Worm (Caenorhabditis elegans) whole organism, young adult: ENCODE results near the gene T11G6.5.

ENCODE experiments used
- B0336.3 ChIP-seq: fragments of 200-800 bp; sonication (Bioruptor generic); IDR thresholded peaks from 2 replicates; pipeline ENCODE4 v1.3.6; 2022; ENCODE audit warnings: missing genetic modification characterization, missing compliant biosample characterization
- C06A6.2 ChIP-seq: fragments of 200-800 bp; sonication (Bioruptor generic); conservative IDR thresholded peaks from 2 replicates; pipeline ENCODE4 v1.3.6; 2022; ENCODE audit warnings: missing genetic modification characterization, missing compliant biosample characterization
- C17E4.6 ChIP-seq: fragments of 200-800 bp; sonication (Bioruptor generic); IDR thresholded peaks from 2 replicates; pipeline ENCODE4 v1.3.6; 2022; ENCODE audit warnings: missing genetic modification reagents, missing genetic modification characterization, missing compliant biosample characterization
- D2030.7 ChIP-seq: fragments of 200-800 bp; sonication (Bioruptor generic); IDR thresholded peaks from 2 replicates; pipeline ENCODE4 v1.3.6; 2022; ENCODE audit warnings: missing genetic modification reagents, missing genetic modification characterization, missing compliant biosample characterization
- F10E7.11 ChIP-seq: sonication (generic microtip); optimal IDR thresholded peaks from 2 replicates; lab custom pipeline; 2017; ENCODE audit warnings: mild to moderate bottlenecking, missing genetic modification characterization, moderate library complexity, missing compliant biosample characterization
- F23B12.7 ChIP-seq: sonication (generic microtip); optimal IDR thresholded peaks from 2 replicates; lab custom pipeline; 2017; ENCODE audit warnings: missing genetic modification characterization, mild to moderate bottlenecking, missing compliant biosample characterization, antibody characterized with exemption, moderate library complexity; ENCODE audit not compliant: insufficient read depth
- F33H1.4 ChIP-seq: fragments of 200-800 bp; sonication (Bioruptor generic); IDR thresholded peaks from 2 replicates; pipeline ENCODE4 v1.3.6; 2022; ENCODE audit warnings: missing genetic modification reagents, missing genetic modification characterization, missing compliant biosample characterization
- F57A8.1 ChIP-seq: fragments of 200-800 bp; sonication (Bioruptor generic); optimal IDR thresholded peaks from 2 replicates; lab custom pipeline; 2018; ENCODE audit warnings: mild to moderate bottlenecking, missing genetic modification characterization, moderate library complexity, missing compliant biosample characterization
- F57C9.4 ChIP-seq: sonication (generic microtip); optimal IDR thresholded peaks from 2 replicates; lab custom pipeline; 2017; ENCODE audit warnings: mild to moderate bottlenecking, missing genetic modification characterization, missing compliant biosample characterization
- T07F8.4 ChIP-seq: sonication (generic microtip); optimal IDR thresholded peaks from 2 replicates; lab custom pipeline; 2016; ENCODE audit warnings: mild to moderate bottlenecking, missing genetic modification characterization, moderate library complexity, missing compliant biosample characterization
- ama-1 ChIP-seq, 3 experiments: fragments of 150-350 bp in 1 of 3; sonication (generic microtip) in 2 of 3; optimal IDR thresholded peaks; 2 replicates each; lab custom pipeline; 2014 to 2018; ENCODE audit warnings: missing biosample characterization in 2 of 3, missing genetic modification characterization in 2 of 3, missing genetic modification reagents in 2 of 3
- athp-1 ChIP-seq: sonication (generic microtip); optimal IDR thresholded peaks from 2 replicates; lab custom pipeline; 2017; ENCODE audit warnings: mild to moderate bottlenecking, missing genetic modification characterization, missing compliant biosample characterization
- attf-5 ChIP-seq: fragments of 200-800 bp; sonication (Bioruptor generic); optimal IDR thresholded peaks from 2 replicates; lab custom pipeline; 2018; ENCODE audit warnings: mild to moderate bottlenecking, missing genetic modification characterization, missing compliant biosample characterization
- bed-1 ChIP-seq: fragments of 200-800 bp; sonication (Bioruptor generic); IDR thresholded peaks from 2 replicates; pipeline ENCODE4 v1.3.6; 2022; ENCODE audit warnings: missing genetic modification reagents, missing genetic modification characterization, missing compliant biosample characterization
- ceh-100 ChIP-seq: fragments of 200-800 bp; sonication (Bioruptor generic); IDR thresholded peaks from 2 replicates; pipeline ENCODE4 v1.3.6; 2022; ENCODE audit warnings: missing genetic modification reagents, missing genetic modification characterization, missing compliant biosample characterization
- ceh-27 ChIP-seq: fragments of 200-800 bp; sonication (Bioruptor generic); optimal IDR thresholded peaks from 2 replicates; lab custom pipeline; 2018; ENCODE audit warnings: mild to moderate bottlenecking, missing genetic modification characterization, moderate library complexity, missing compliant biosample characterization
- ceh-40 ChIP-seq: fragments of 200-800 bp; sonication (Bioruptor generic); IDR thresholded peaks from 2 replicates; pipeline ENCODE4 v1.3.6; 2022; ENCODE audit warnings: missing genetic modification characterization, missing compliant biosample characterization
- ceh-91 ChIP-seq: fragments of 200-800 bp; sonication (Bioruptor generic); IDR thresholded peaks from 2 replicates; pipeline ENCODE4 v1.3.6; 2022; ENCODE audit warnings: missing genetic modification reagents, missing genetic modification characterization, missing compliant biosample characterization
- dox-1 ChIP-seq: fragments of 200-800 bp; sonication (Bioruptor generic); IDR thresholded peaks from 2 replicates; pipeline ENCODE4 v1.3.6; 2022; ENCODE audit warnings: missing genetic modification reagents, missing genetic modification characterization, missing compliant biosample characterization
- dpl-1 ChIP-seq: fragments of 150-350 bp; optimal IDR thresholded peaks from 2 replicates; lab custom pipeline; 2014; ENCODE audit warnings: missing biosample characterization, missing genetic modification reagents, missing genetic modification characterization
- ets-4 ChIP-seq: fragments of 200-800 bp; sonication (Bioruptor generic); optimal IDR thresholded peaks from 2 replicates; lab custom pipeline; 2018; ENCODE audit warnings: mild to moderate bottlenecking, missing genetic modification characterization, missing compliant biosample characterization
- lin-35 ChIP-seq, 3 experiments: fragments of 150-350 bp in 2 of 3; sonication (generic microtip) in 1 of 3; optimal IDR thresholded peaks; 2 replicates each; lab custom pipeline; 2014 to 2018; ENCODE audit warnings: missing biosample characterization in 3 of 3, missing genetic modification characterization in 3 of 3, missing genetic modification reagents in 3 of 3
- lir-1 ChIP-seq: fragments of 200-800 bp; sonication (Bioruptor generic); conservative IDR thresholded peaks from 2 replicates; pipeline ENCODE4 v1.3.6; 2022; ENCODE audit warnings: missing genetic modification reagents, missing genetic modification characterization, missing compliant biosample characterization
- madf-8 ChIP-seq: fragments of 200-800 bp; sonication (Bioruptor generic); conservative IDR thresholded peaks from 2 replicates; pipeline ENCODE4 v1.3.6; 2022; ENCODE audit warnings: missing genetic modification reagents, missing genetic modification characterization, missing compliant biosample characterization
- mel-28 ChIP-seq: sonication (generic microtip); optimal IDR thresholded peaks from 2 replicates; lab custom pipeline; 2016; ENCODE audit warnings: borderline replicate concordance, mild to moderate bottlenecking, missing genetic modification characterization, missing compliant biosample characterization
- nfya-1 ChIP-seq: sonication (generic microtip); optimal IDR thresholded peaks from 2 replicates; lab custom pipeline; 2017; ENCODE audit warnings: antibody characterized with exemption, missing compliant biosample characterization, missing genetic modification characterization, borderline replicate concordance; ENCODE audit not compliant: insufficient read depth
- nfyb-1 ChIP-seq: fragments of 200-800 bp; sonication (Bioruptor generic); IDR thresholded peaks from 2 replicates; pipeline ENCODE4 v1.3.6; 2022; ENCODE audit warnings: missing genetic modification reagents, missing genetic modification characterization, missing compliant biosample characterization
- nhr-27 ChIP-seq: fragments of 200-800 bp; sonication (Bioruptor generic); optimal IDR thresholded peaks from 2 replicates; lab custom pipeline; 2018; ENCODE audit warnings: mild to moderate bottlenecking, missing genetic modification characterization, moderate library complexity, missing compliant biosample characterization
- rcor-1 ChIP-seq: fragments of 200-800 bp; sonication (Bioruptor generic); IDR thresholded peaks from 2 replicates; pipeline ENCODE4 v1.3.6; 2022; ENCODE audit warnings: missing genetic modification reagents, missing genetic modification characterization, missing compliant biosample characterization
- repo-1 ChIP-seq: sonication (generic microtip); optimal IDR thresholded peaks from 2 replicates; lab custom pipeline; 2017; ENCODE audit warnings: mild to moderate bottlenecking, missing genetic modification characterization, missing compliant biosample characterization
- sdz-38 ChIP-seq: sonication (generic microtip); optimal IDR thresholded peaks from 2 replicates; lab custom pipeline; 2016; ENCODE audit warnings: missing genotype, missing genetic modification characterization, missing compliant biosample characterization
- snpc-1.1 ChIP-seq: sonication (generic microtip); optimal IDR thresholded peaks from 2 replicates; lab custom pipeline; 2017; ENCODE audit warnings: missing genetic modification characterization, mild to moderate bottlenecking, missing compliant biosample characterization, antibody characterized with exemption, moderate library complexity, missing genotype, missing genetic modification reagents; ENCODE audit not compliant: insufficient read depth
- snpc-3.4 ChIP-seq: sonication (generic microtip); optimal IDR thresholded peaks from 2 replicates; lab custom pipeline; 2017; ENCODE audit warnings: missing genetic modification characterization, mild to moderate bottlenecking, missing compliant biosample characterization, antibody characterized with exemption, moderate library complexity, missing genotype, missing genetic modification reagents
- unc-62 ChIP-seq: fragments of 150-350 bp; optimal IDR thresholded peaks from 2 replicates; lab custom pipeline; 2014; ENCODE audit warnings: missing biosample characterization, missing genetic modification reagents, missing genetic modification characterization
- xnd-1 ChIP-seq: sonication (generic microtip); optimal IDR thresholded peaks from 2 replicates; lab custom pipeline; 2016; ENCODE audit warnings: missing genotype, missing genetic modification reagents, missing genetic modification characterization, missing compliant biosample characterization
- zfh-2 ChIP-seq: fragments of 200-800 bp; sonication (Bioruptor generic); conservative IDR thresholded peaks from 2 replicates; pipeline ENCODE4 v1.3.6; 2022; ENCODE audit warnings: missing genetic modification reagents, missing genetic modification characterization, missing compliant biosample characterization
- ztf-25 ChIP-seq: fragments of 200-800 bp; sonication (Bioruptor generic); IDR thresholded peaks from 2 replicates; pipeline ENCODE4 v1.3.6; 2022; ENCODE audit warnings: missing genetic modification reagents, missing genetic modification characterization, missing compliant biosample characterization
- ztf-28 ChIP-seq: fragments of 200-800 bp; sonication (Bioruptor generic); IDR thresholded peaks from 2 replicates; pipeline ENCODE4 v1.3.6; 2022; ENCODE audit warnings: missing genetic modification reagents, missing genetic modification characterization, missing compliant biosample characterization

T11G6.5 gene

DNA sequence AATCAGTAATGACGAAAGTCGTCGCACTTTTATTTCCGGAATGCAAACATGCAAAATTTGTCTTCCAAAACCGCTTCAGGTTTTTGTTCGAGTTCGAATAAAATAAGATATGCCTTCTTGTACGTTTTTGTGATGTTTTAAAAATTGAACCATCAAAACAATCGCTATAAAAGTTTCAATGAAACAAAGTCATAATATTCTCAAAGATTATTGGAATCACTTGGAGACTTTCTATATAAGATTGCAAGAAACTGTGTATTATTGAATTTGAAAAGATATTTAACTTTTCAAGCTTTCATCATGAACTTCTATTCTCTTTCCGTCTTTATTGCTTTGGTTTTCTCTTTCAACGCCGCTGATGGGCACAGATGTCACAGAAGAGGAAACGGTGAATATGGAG, 34.3 kb upstream of the T11G6.5 start, which contains the start of gene fipr-14:
Gene fipr-14, plus strand, starts transcription at position 301 of the 400 bp plus-strand sequence.
- TF ChIP-seq repo-1 (no peak), F57C9.4 (tag; lab: Kevin White, UChicago) (no peak), F57A8.1 (GFP tag; lab: Kevin White, UChicago) (no peak), ceh-27 (GFP tag; lab: Kevin White, UChicago) (no peak), nfyb-1 (GFP tag; lab: Robert Waterston, UW) (no peak), C06A6.2 (GFP tag; lab: Robert Waterston, UW) (no peak), dpl-1 (GFP tag; lab: Kevin White, UChicago) (no peak), ets-4 (GFP tag; lab: Kevin White, UChicago) (no peak), lin-35 (GFP tag; optimal IDR thresholded peaks at IDR 0.05; lab: Kevin White, UChicago) (no peak), nfya-1 (no peak), zfh-2 (GFP tag; lab: Robert Waterston, UW) (no peak)

DNA sequence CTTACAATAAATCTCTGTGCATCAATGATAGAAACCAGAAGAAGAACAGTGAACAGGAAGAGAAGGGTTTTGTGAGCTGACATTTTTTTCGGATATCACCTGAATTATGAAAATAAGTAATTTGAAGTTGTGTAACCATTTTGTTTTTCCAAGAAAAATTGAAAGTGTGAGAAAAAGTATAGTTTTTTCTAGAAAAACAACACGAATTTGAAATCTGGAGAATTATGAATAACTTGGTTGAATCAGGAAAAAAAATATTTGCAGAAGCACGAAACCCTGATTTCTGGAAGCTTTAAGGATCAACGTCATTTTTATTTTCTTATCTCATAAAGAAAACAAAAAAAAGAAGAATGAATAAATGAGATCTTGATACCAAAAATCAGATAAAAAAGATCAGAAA, 32.0 kb upstream of the T11G6.5 start, which contains the start of gene F13E9.12:
Gene F13E9.12, minus strand, starts transcription at position 101 of the 400 bp plus-strand sequence.
- TF ChIP-seq T07F8.4 (tag; lab: Kevin White, UChicago) (no peak), F33H1.4 (GFP tag; lab: Robert Waterston, UW) (no peak), nfyb-1 (GFP tag; lab: Robert Waterston, UW) (no peak), B0336.3 (GFP tag; lab: Robert Waterston, UW) (no peak), sdz-38 (no peak), ceh-91 (GFP tag; lab: Robert Waterston, UW) (no peak), athp-1 (tag; lab: Kevin White, UChicago) (no peak), C17E4.6 (GFP tag; lab: Robert Waterston, UW) (no peak), xnd-1 (tag; lab: Kevin White, UChicago) (no peak), dox-1 (GFP tag; lab: Robert Waterston, UW) (no peak), lin-35 (GFP tag; optimal IDR thresholded peaks at IDR 0.05; lab: Kevin White, UChicago) (no peak)

DNA sequence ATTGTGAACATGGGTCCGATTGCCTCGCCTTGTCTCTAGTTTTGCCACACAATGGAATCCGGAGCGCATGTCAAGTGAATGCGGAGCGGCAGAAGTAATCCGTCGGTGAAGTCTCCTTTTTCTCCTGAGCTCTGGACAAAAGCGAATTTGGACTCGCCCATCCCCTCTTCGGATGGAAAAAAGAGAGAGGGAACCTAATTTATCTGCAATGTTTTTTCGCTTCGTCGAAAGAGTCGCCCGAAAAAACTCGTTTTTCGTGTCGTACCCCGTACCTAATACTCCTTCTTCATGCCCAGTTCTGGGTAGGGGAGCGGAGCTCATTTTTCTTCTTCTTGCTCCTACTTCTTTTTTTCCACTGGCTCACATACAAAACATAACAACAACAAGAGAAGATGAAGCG, 27.6 kb upstream of the T11G6.5 start:
- TF ChIP-seq dpl-1 (GFP tag; lab: Kevin White, UChicago) (no peak), rcor-1 (GFP tag; lab: Robert Waterston, UW) (no peak), snpc-3.4 (tag; lab: Kevin White, UChicago) (no peak), ztf-28 (GFP tag; lab: Robert Waterston, UW) (no peak), lir-1 (no peak), ceh-100 (GFP tag; lab: Robert Waterston, UW) (no peak), bed-1 (GFP tag; lab: Robert Waterston, UW) (no peak), F23B12.7 (tag; lab: Kevin White, UChicago) (no peak), snpc-1.1 (tag; lab: Kevin White, UChicago) (no peak), nfya-1 (no peak), ztf-25 (GFP tag; lab: Robert Waterston, UW) (no peak), lin-35 (GFP tag; optimal IDR thresholded peaks at IDR 0.05; lab: Kevin White, UChicago) (no peak)

DNA sequence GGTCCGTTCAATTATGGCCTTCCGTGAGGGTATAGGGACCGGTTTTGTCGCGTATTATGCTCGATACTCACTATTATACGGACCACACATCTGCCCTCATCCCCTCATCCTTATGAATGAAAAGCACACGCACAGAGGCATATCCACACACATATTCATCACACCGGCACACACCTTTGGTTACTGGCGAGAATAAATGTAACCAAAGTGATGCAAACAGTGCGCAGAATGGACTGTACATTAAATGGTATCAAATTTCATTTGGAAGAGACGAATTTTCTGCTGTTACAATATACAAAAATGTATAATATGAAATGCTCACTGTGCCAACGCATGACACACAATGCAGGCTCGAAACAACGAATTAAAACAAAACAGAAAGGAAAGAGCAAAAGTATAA, 27.1 kb upstream of the T11G6.5 start:
- TF ChIP-seq madf-8 (GFP tag; lab: Robert Waterston, UW) (no peak), ama-1 (optimal IDR thresholded peaks at IDR 0.05; lab: Kevin White, UChicago) (no peak), ama-1 (GFP tag; optimal IDR thresholded peaks at IDR 0.05; lab: Kevin White, UChicago) (no peak), D2030.7 (GFP tag; lab: Robert Waterston, UW) (no peak), nhr-27 (no peak), unc-62 (GFP tag; lab: Kevin White, UChicago) (no peak), attf-5 (GFP tag; lab: Kevin White, UChicago) (no peak), F10E7.11 (tag; lab: Kevin White, UChicago) (no peak), mel-28 (tag; lab: Kevin White, UChicago) (no peak), ceh-40 (no peak)
